Worm (Caenorhabditis elegans) whole organism, L1 larva: ENCODE data around the gene T20B12.4.
"Not testable (repeated sequence)": the region's sequence is repeated elsewhere in the genome, so short reads cannot be mapped to it uniquely, and the experiment has no call there.

Experiments
- efl-3 ChIP-seq: fragments of 200-800 bp; sonication (Bioruptor generic); optimal IDR thresholded peaks from 2 replicates; lab custom pipeline; 2018; ENCODE audit warnings: mild to moderate bottlenecking, missing genetic modification characterization, missing compliant biosample characterization
- nhr-11 ChIP-seq: fragments of 150-350 bp; optimal IDR thresholded peaks from 2 replicates; lab custom pipeline; 2014; ENCODE audit warnings: missing biosample characterization, missing genetic modification characterization
- sup-37 ChIP-seq: fragments of 200-800 bp; sonication (Bioruptor generic); optimal IDR thresholded peaks from 2 replicates; lab custom pipeline; 2018; ENCODE audit warnings: mild to moderate bottlenecking, missing genetic modification characterization, missing compliant biosample characterization

ce11 chrIII:7333906-7334531 lies 33.5 kb upstream of the T20B12.4 start:
- not testable (repeated sequence) for TF ChIP-seq nhr-11 (tag; lab: Kevin White, UChicago); efl-3 (GFP tag; lab: Kevin White, UChicago); sup-37 (GFP tag; lab: Kevin White, UChicago)
